Worm (Caenorhabditis elegans) whole organism, late embryonic: ENCODE data around the gene npr-11.
A peak's percentile ranks its signal among the peaks of the same experiment; 100 is the strongest.

Source experiments
- C08G9.2 ChIP-seq: sonication (generic microtip); optimal IDR thresholded peaks from 2 replicates; lab custom pipeline; 2016; ENCODE audit warnings: mild to moderate bottlenecking, missing genetic modification characterization, moderate library complexity, missing compliant biosample characterization
- C38D4.7 ChIP-seq: fragments of 200-800 bp; sonication (Bioruptor generic); optimal IDR thresholded peaks from 2 replicates; lab custom pipeline; 2018; ENCODE audit warnings: mild to moderate bottlenecking, missing genetic modification characterization, moderate library complexity, missing compliant biosample characterization
- T23F11.4 ChIP-seq: fragments of 200-800 bp; sonication (Bioruptor generic); optimal IDR thresholded peaks from 2 replicates; lab custom pipeline; 2018; ENCODE audit warnings: mild to moderate bottlenecking, missing genetic modification characterization, missing compliant biosample characterization
- ahr-1 ChIP-seq: sonication (generic microtip); optimal IDR thresholded peaks from 2 replicates; lab custom pipeline; 2016; ENCODE audit warnings: missing genetic modification characterization, missing compliant biosample characterization
- ama-1 ChIP-seq: fragments of 150-350 bp; optimal IDR thresholded peaks from 2 replicates; lab custom pipeline; 2014
- ceh-14 ChIP-seq: sonication (generic microtip); optimal IDR thresholded peaks from 2 replicates; lab custom pipeline; 2016; ENCODE audit warnings: missing genotype, missing genetic modification characterization, missing compliant biosample characterization
- ceh-18 ChIP-seq: sonication (generic microtip); optimal IDR thresholded peaks from 2 replicates; lab custom pipeline; 2016; ENCODE audit warnings: missing genetic modification characterization, missing compliant biosample characterization
- ceh-19 ChIP-seq: fragments of 200-800 bp; sonication (Bioruptor generic); optimal IDR thresholded peaks from 2 replicates; lab custom pipeline; 2018; ENCODE audit warnings: mild to moderate bottlenecking, missing genetic modification characterization, missing compliant biosample characterization
- ceh-2 ChIP-seq: sonication (generic microtip); optimal IDR thresholded peaks from 2 replicates; lab custom pipeline; 2016; ENCODE audit warnings: missing genotype, missing genetic modification characterization, missing compliant biosample characterization
- ceh-22 ChIP-seq: sonication (generic microtip); optimal IDR thresholded peaks from 2 replicates; lab custom pipeline; 2017; ENCODE audit warnings: missing biosample characterization, missing genetic modification characterization
- ceh-24 ChIP-seq: sonication (generic microtip); optimal IDR thresholded peaks from 2 replicates; lab custom pipeline; 2016; ENCODE audit warnings: mild to moderate bottlenecking, missing genetic modification characterization, missing compliant biosample characterization
- ceh-30 ChIP-seq: fragments of 150-350 bp; optimal IDR thresholded peaks from 2 replicates; lab custom pipeline; 2014; ENCODE audit warnings: missing biosample characterization, missing genetic modification characterization
- ceh-34 ChIP-seq: sonication (generic microtip); optimal IDR thresholded peaks from 2 replicates; lab custom pipeline; 2016; ENCODE audit warnings: mild to moderate bottlenecking, missing genetic modification characterization, missing compliant biosample characterization
- ceh-45 ChIP-seq: fragments of 200-800 bp; sonication (Bioruptor generic); IDR thresholded peaks from 2 replicates; pipeline ENCODE4 v1.3.6; 2022; ENCODE audit warnings: missing genetic modification reagents, missing genetic modification characterization, missing compliant biosample characterization
- ceh-48 ChIP-seq: sonication (generic microtip); optimal IDR thresholded peaks from 2 replicates; lab custom pipeline; 2016; ENCODE audit warnings: missing genetic modification characterization, inconsistent platforms, missing compliant biosample characterization
- ceh-6 ChIP-seq: fragments of 200-800 bp; sonication (Bioruptor generic); optimal IDR thresholded peaks from 2 replicates; lab custom pipeline; 2018; ENCODE audit warnings: mild to moderate bottlenecking, missing genetic modification characterization, missing compliant biosample characterization
- ceh-9 ChIP-seq: sonication (generic microtip); optimal IDR thresholded peaks from 2 replicates; lab custom pipeline; 2016; ENCODE audit warnings: mild to moderate bottlenecking, missing genetic modification characterization, inconsistent platforms, missing compliant biosample characterization
- che-1 ChIP-seq: sonication (generic microtip); optimal IDR thresholded peaks from 2 replicates; lab custom pipeline; 2016; ENCODE audit warnings: mild to moderate bottlenecking, missing genetic modification characterization, missing compliant biosample characterization
- dmd-4 ChIP-seq: sonication (generic microtip); optimal IDR thresholded peaks from 2 replicates; lab custom pipeline; 2016; ENCODE audit warnings: borderline replicate concordance, missing genetic modification characterization, missing compliant biosample characterization
- elt-2 ChIP-seq: sonication (generic microtip); optimal IDR thresholded peaks from 2 replicates; lab custom pipeline; 2016; ENCODE audit warnings: missing genetic modification reagents, missing genetic modification characterization, missing compliant biosample characterization
- elt-4 ChIP-seq: sonication (generic microtip); optimal IDR thresholded peaks from 2 replicates; lab custom pipeline; 2016; ENCODE audit warnings: missing genetic modification characterization, missing compliant biosample characterization
- ets-4 ChIP-seq: sonication (generic microtip); optimal IDR thresholded peaks from 2 replicates; lab custom pipeline; 2016; ENCODE audit warnings: missing genetic modification characterization, missing compliant biosample characterization
- eyg-1 ChIP-seq: sonication (generic microtip); optimal IDR thresholded peaks from 2 replicates; lab custom pipeline; 2016; ENCODE audit warnings: missing genotype, missing genetic modification characterization, missing compliant biosample characterization
- fkh-6 ChIP-seq: sonication (generic microtip); optimal IDR thresholded peaks from 2 replicates; lab custom pipeline; 2016; ENCODE audit warnings: missing genetic modification characterization, missing compliant biosample characterization
- gmeb-2 ChIP-seq: sonication (generic microtip); optimal IDR thresholded peaks from 2 replicates; lab custom pipeline; 2016; ENCODE audit warnings: missing genetic modification characterization, inconsistent platforms, missing compliant biosample characterization
- hlh-13 ChIP-seq: fragments of 200-800 bp; sonication (Bioruptor generic); optimal IDR thresholded peaks from 2 replicates; lab custom pipeline; 2018; ENCODE audit warnings: mild to moderate bottlenecking, missing genetic modification characterization, missing compliant biosample characterization
- hlh-15 ChIP-seq: sonication (generic microtip); optimal IDR thresholded peaks from 2 replicates; lab custom pipeline; 2016; ENCODE audit warnings: missing genetic modification characterization, missing compliant biosample characterization
- hlh-30 ChIP-seq: sonication (generic microtip); optimal IDR thresholded peaks from 2 replicates; lab custom pipeline; 2017; ENCODE audit warnings: antibody characterized with exemption, missing genetic modification characterization, missing compliant biosample characterization; ENCODE audit not compliant: insufficient read depth
- hlh-6 ChIP-seq: sonication (generic microtip); optimal IDR thresholded peaks from 2 replicates; lab custom pipeline; 2016; ENCODE audit warnings: missing genotype, missing genetic modification characterization, missing compliant biosample characterization
- hlh-8 ChIP-seq: sonication (generic microtip); optimal IDR thresholded peaks from 2 replicates; lab custom pipeline; 2016; ENCODE audit warnings: missing genotype, missing genetic modification characterization, missing compliant biosample characterization
- lin-11 ChIP-seq: fragments of 200-800 bp; sonication (Bioruptor generic); optimal IDR thresholded peaks from 2 replicates; lab custom pipeline; 2018; ENCODE audit warnings: mild to moderate bottlenecking, missing genetic modification characterization, missing compliant biosample characterization
- madf-2 ChIP-seq: sonication (generic microtip); optimal IDR thresholded peaks from 2 replicates; lab custom pipeline; 2017; ENCODE audit warnings: missing genetic modification characterization, missing compliant biosample characterization
- mec-3 ChIP-seq: sonication (generic microtip); optimal IDR thresholded peaks from 2 replicates; lab custom pipeline; 2016; ENCODE audit warnings: borderline replicate concordance, missing genetic modification characterization, missing compliant biosample characterization
- nfya-1 ChIP-seq: sonication (generic microtip); optimal IDR thresholded peaks from 2 replicates; lab custom pipeline; 2017; ENCODE audit warnings: missing genetic modification characterization, mild to moderate bottlenecking, missing compliant biosample characterization, antibody characterized with exemption, moderate library complexity
- nhr-11 ChIP-seq: fragments of 150-350 bp; optimal IDR thresholded peaks from 2 replicates; lab custom pipeline; 2014; ENCODE audit warnings: missing biosample characterization, missing genetic modification characterization
- odd-2 ChIP-seq: sonication (generic microtip); optimal IDR thresholded peaks from 2 replicates; lab custom pipeline; 2017; ENCODE audit warnings: antibody characterized with exemption, mild to moderate bottlenecking, missing genetic modification characterization, missing compliant biosample characterization
- pag-3 ChIP-seq: sonication (generic microtip); optimal IDR thresholded peaks from 2 replicates; lab custom pipeline; 2016; ENCODE audit warnings: missing compliant biosample characterization, missing genetic modification characterization, borderline replicate concordance
- pax-1 ChIP-seq: fragments of 150-350 bp; optimal IDR thresholded peaks from 2 replicates; lab custom pipeline; 2014; ENCODE audit warnings: missing biosample characterization, missing genetic modification characterization
- pha-2 ChIP-seq: sonication (generic microtip); optimal IDR thresholded peaks from 2 replicates; lab custom pipeline; 2017; ENCODE audit warnings: mild to moderate bottlenecking, missing genetic modification characterization, missing compliant biosample characterization
- pqm-1 ChIP-seq: sonication (generic microtip); optimal IDR thresholded peaks from 2 replicates; lab custom pipeline; 2016; ENCODE audit warnings: missing genetic modification characterization, missing compliant biosample characterization
- rnt-1 ChIP-seq: sonication (generic microtip); optimal IDR thresholded peaks from 2 replicates; lab custom pipeline; 2016; ENCODE audit warnings: missing genetic modification characterization, missing compliant biosample characterization
- sdc-2 ChIP-seq: sonication (generic microtip); optimal IDR thresholded peaks from 2 replicates; lab custom pipeline; 2016; ENCODE audit warnings: missing genotype, missing genetic modification characterization, missing compliant biosample characterization
- sox-2 ChIP-seq: fragments of 200-800 bp; sonication (Bioruptor generic); IDR thresholded peaks from 2 replicates; pipeline ENCODE4 v1.3.6; 2022; ENCODE audit warnings: missing genetic modification reagents, missing genetic modification characterization, missing compliant biosample characterization
- syd-9 ChIP-seq: sonication (generic microtip); optimal IDR thresholded peaks from 2 replicates; lab custom pipeline; 2016; ENCODE audit warnings: mild to moderate bottlenecking, missing genetic modification characterization, moderate library complexity, missing compliant biosample characterization
- tbx-2 ChIP-seq: sonication (generic microtip); optimal IDR thresholded peaks from 2 replicates; lab custom pipeline; 2016; ENCODE audit warnings: missing genetic modification characterization, missing compliant biosample characterization
- ttx-3 ChIP-seq: sonication (generic microtip); optimal IDR thresholded peaks from 2 replicates; lab custom pipeline; 2016; ENCODE audit warnings: missing genetic modification reagents, missing genetic modification characterization, missing compliant biosample characterization
- unc-3 ChIP-seq, 2 experiments: fragments of 200-800 bp in 1 of 2; sonication (Bioruptor generic) in 1 of 2; sonication (generic microtip) in 1 of 2; conservative IDR thresholded peaks in 1 of 2; optimal IDR thresholded peaks in 1 of 2; 2 replicates each; pipeline versions ENCODE4 v1.3.6 to Lab custom; 2016 to 2022; ENCODE audit warnings: missing compliant biosample characterization in 2 of 2, missing genetic modification characterization in 2 of 2, missing genetic modification reagents in 1 of 2
- unc-55 ChIP-seq: sonication (generic microtip); optimal IDR thresholded peaks from 2 replicates; lab custom pipeline; 2017; ENCODE audit warnings: missing biosample characterization, missing genetic modification reagents, missing genetic modification characterization
- ztf-16 ChIP-seq: sonication (generic microtip); optimal IDR thresholded peaks from 2 replicates; lab custom pipeline; 2017; ENCODE audit warnings: missing genetic modification characterization, missing compliant biosample characterization

Gene npr-11

DNA sequence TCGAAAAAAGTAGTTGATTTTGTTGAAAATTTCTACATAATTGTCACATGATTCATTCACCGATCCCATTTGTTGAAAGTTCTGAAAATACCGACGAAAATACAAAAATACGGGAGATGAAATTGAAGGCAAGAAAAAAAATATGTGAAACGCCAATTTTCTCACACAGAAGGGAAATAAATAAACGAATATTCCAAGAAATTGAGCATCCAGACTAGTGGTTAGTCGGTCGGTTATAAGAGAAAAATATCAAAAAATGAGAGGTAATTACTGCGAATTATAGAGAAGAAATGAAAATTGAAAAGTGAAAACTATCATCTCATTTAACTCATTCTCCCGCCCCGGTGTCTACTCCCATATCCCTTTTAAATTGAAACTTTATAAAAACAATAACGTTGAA is at the start of gene npr-11:
npr-11 (minus strand) TSS at position 101 of the 400 bp plus-strand sequence.
- TF ChIP-seq sox-2 (GFP tag; lab: Robert Waterston, UW) = no peak
- TF ChIP-seq ama-1 (lab: Kevin White, UChicago) = no peak
- TF ChIP-seq mec-3 (tag; lab: Kevin White, UChicago) = no peak
- no peak for TF ChIP-seq ceh-45
- no peak for TF ChIP-seq pqm-1
- no peak for TF ChIP-seq nfya-1 (tag; lab: Kevin White, UChicago)
- no peak for TF ChIP-seq pha-2 (tag; lab: Kevin White, UChicago)
- no peak for TF ChIP-seq ceh-19 (GFP tag; lab: Kevin White, UChicago)
- no peak for TF ChIP-seq pag-3 (tag; lab: Kevin White, UChicago)
- TF ChIP-seq elt-4 = no peak
- no peak for TF ChIP-seq ceh-2 (tag; lab: Kevin White, UChicago)
- no peak for TF ChIP-seq ceh-9
- TF ChIP-seq ceh-6 (GFP tag; lab: Kevin White, UChicago) = no peak
- TF ChIP-seq fkh-6 (tag; lab: Kevin White, UChicago) = no peak
- TF ChIP-seq sdc-2 (tag; lab: Kevin White, UChicago) = no peak
- TF ChIP-seq, all 69 proteins: peak for 0

DNA sequence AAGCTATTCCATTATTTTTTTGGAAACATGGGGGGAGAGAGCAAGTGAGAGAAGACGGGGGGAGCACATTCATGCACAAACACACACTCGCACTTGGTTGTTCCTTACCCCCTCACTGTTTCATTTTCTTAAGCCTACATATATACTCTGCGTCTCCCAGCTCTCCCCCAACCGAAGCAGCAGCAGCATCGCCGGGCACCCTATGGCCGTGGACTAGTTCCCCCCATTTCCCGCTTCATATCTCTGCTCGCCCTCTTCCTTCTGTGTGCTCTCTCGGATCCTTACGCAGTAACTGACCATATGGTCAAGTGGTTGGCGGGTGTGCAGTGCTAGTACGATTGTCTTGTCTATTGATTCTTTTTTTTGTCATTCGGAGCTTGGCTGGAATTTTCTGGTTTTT is 46.8 kb upstream of the npr-11 start:
- TF ChIP-seq ceh-45 (no peak), madf-2 (tag; lab: Kevin White, UChicago) (peak; percentile 27), ama-1 (lab: Kevin White, UChicago) (no peak), hlh-30 (tag; lab: Kevin White, UChicago) (peak; percentile 75), C38D4.7 (GFP tag; lab: Kevin White, UChicago) (no peak), fkh-6 (tag; lab: Kevin White, UChicago) (peak; percentile 74), tbx-2 (tag; lab: Kevin White, UChicago) (peak; percentile 94), ceh-30 (tag; lab: Kevin White, UChicago) (peak; percentile 5), nfya-1 (tag; lab: Kevin White, UChicago) (peak; percentile 82), T23F11.4 (GFP tag; lab: Kevin White, UChicago) (no peak), ceh-6 (GFP tag; lab: Kevin White, UChicago) (no peak), ceh-18 (tag; lab: Kevin White, UChicago) (peak; percentile 85), dmd-4 (peak; percentile 52), ahr-1 (no peak), hlh-6 (tag; lab: Kevin White, UChicago) (no peak), ttx-3 (tag; lab: Kevin White, UChicago) (no peak), ceh-34 (tag; lab: Kevin White, UChicago) (peak; percentile 85), sdc-2 (tag; lab: Kevin White, UChicago) (peak; percentile 94), nhr-11 (tag; lab: Kevin White, UChicago) (no peak), ceh-9 (no peak), ceh-24 (tag; lab: Kevin White, UChicago) (no peak), ztf-16 (peak; percentile 17), rnt-1 (tag; lab: Kevin White, UChicago) (peak; percentile 68), unc-3 (GFP tag; conservative IDR thresholded peaks at IDR 0.05; lab: Robert Waterston, UW) (no peak), unc-3 (tag; optimal IDR thresholded peaks at IDR 0.05; lab: Kevin White, UChicago) (peak; percentile 24), ceh-48 (peak; percentile 47), eyg-1 (tag; lab: Kevin White, UChicago) (peak; percentile 74), pag-3 (tag; lab: Kevin White, UChicago) (peak; percentile 47), che-1 (peak; percentile 30), unc-55 (peak; percentile 65), odd-2 (tag; lab: Kevin White, UChicago) (no peak), ceh-2 (tag; lab: Kevin White, UChicago) (peak; percentile 84), ceh-22 (tag; lab: Kevin White, UChicago) (peak; percentile 16), ets-4 (tag; lab: Kevin White, UChicago) (peak; percentile 77), pax-1 (tag; lab: Kevin White, UChicago) (no peak), gmeb-2 (no peak), lin-11 (tag; lab: Kevin White, UChicago) (no peak), elt-2 (tag; lab: Kevin White, UChicago) (peak; percentile 64), pha-2 (tag; lab: Kevin White, UChicago) (peak; percentile 46), syd-9 (tag; lab: Kevin White, UChicago) (peak; percentile 67), hlh-15 (tag; lab: Kevin White, UChicago) (no peak), ceh-14 (tag; lab: Kevin White, UChicago) (peak; percentile 26), hlh-13 (GFP tag; lab: Kevin White, UChicago) (no peak), hlh-8 (peak; percentile 89), C08G9.2 (tag; lab: Kevin White, UChicago) (peak; percentile 85)
